Fruit fly (Drosophila melanogaster) whole organism, wandering third instar larva: Measurements from ENCODE around the gene Cpsf5.

Experiments
- Abd-B ChIP-seq: fragments of >200 bp; optimal IDR thresholded peaks from 2 replicates; lab custom pipeline; 2017; ENCODE audit warnings: missing biosample characterization, missing genetic modification characterization
- CG32264 ChIP-seq: fragments of 200-800 bp; sonication (Bioruptor generic); optimal IDR thresholded peaks from 2 replicates; lab custom pipeline; 2016; ENCODE audit warnings: missing biosample characterization, missing genetic modification characterization
- CG9705 ChIP-seq: fragments of 200-800 bp; sonication (Bioruptor generic); optimal IDR thresholded peaks from 2 replicates; lab custom pipeline; 2018; ENCODE audit warnings: missing biosample characterization, mild to moderate bottlenecking, missing genetic modification characterization
- CrebA ChIP-seq: fragments of 200-800 bp; sonication (Bioruptor generic); optimal IDR thresholded peaks from 2 replicates; lab custom pipeline; 2016; ENCODE audit warnings: missing biosample characterization, mild to moderate bottlenecking, missing genetic modification characterization, borderline replicate concordance
- Dfd ChIP-seq: fragments of >200 bp; optimal IDR thresholded peaks from 2 replicates; lab custom pipeline; 2017; ENCODE audit warnings: missing biosample characterization, missing genetic modification characterization
- Dif ChIP-seq: fragments of 200-275, 200-300 bp; sonication (Bioruptor generic); optimal IDR thresholded peaks from 2 replicates; lab custom pipeline; 2018; ENCODE audit warnings: missing biosample characterization, missing genetic modification characterization; ENCODE audit not compliant: partially characterized antibody
- GATAd ChIP-seq: sonication (Bioruptor generic); optimal IDR thresholded peaks from 2 replicates; lab custom pipeline; 2016; ENCODE audit warnings: missing biosample characterization, missing genetic modification characterization
- HLH106 ChIP-seq: fragments of 200-800 bp; optimal IDR thresholded peaks from 3 replicates; lab custom pipeline; 2019; ENCODE audit warnings: missing biosample characterization, mild to moderate bottlenecking, missing genetic modification characterization, moderate library complexity
- Hnf4 ChIP-seq: fragments of 200-800 bp; sonication (Bioruptor generic); optimal IDR thresholded peaks from 2 replicates; lab custom pipeline; 2016; ENCODE audit warnings: missing biosample characterization, mild to moderate bottlenecking, missing genetic modification characterization
- Hr83 ChIP-seq: fragments of 200-300 bp; sonication (Bioruptor generic); optimal IDR thresholded peaks from 2 replicates; lab custom pipeline; 2016; ENCODE audit warnings: missing biosample characterization, mild to moderate bottlenecking, missing genetic modification characterization, moderate library complexity; ENCODE audit not compliant: poor library complexity, severe bottlenecking
- Jra ChIP-seq: sonication (Bioruptor generic); optimal IDR thresholded peaks from 2 replicates; lab custom pipeline; 2016; ENCODE audit warnings: missing biosample characterization, missing genetic modification characterization
- Mio ChIP-seq: sonication (Bioruptor generic); optimal IDR thresholded peaks from 2 replicates; lab custom pipeline; 2016; ENCODE audit warnings: missing biosample characterization, missing genetic modification characterization
- Myc ChIP-seq: fragments of >200 bp; optimal IDR thresholded peaks from 2 replicates; lab custom pipeline; 2017
- N ChIP-seq: fragments of >200 bp; optimal IDR thresholded peaks from 2 replicates; lab custom pipeline; 2018; ENCODE audit warnings: missing biosample characterization, missing external identifiers, missing genetic modification characterization
- OdsH ChIP-seq: fragments of 200-800 bp; sonication (Bioruptor generic); optimal IDR thresholded peaks from 2 replicates; lab custom pipeline; 2016; ENCODE audit warnings: missing biosample characterization, mild to moderate bottlenecking, missing genetic modification characterization
- Rel ChIP-seq, 2 experiments: fragments of 200-800 bp; sonication (Bioruptor generic) in 1 of 2; optimal IDR thresholded peaks; 2 replicates in 1 of 2; 3 replicates in 1 of 2; lab custom pipeline; 2016 to 2019; ENCODE audit warnings: mild to moderate bottlenecking in 2 of 2, missing biosample characterization in 2 of 2, missing genetic modification characterization in 2 of 2, moderate library complexity in 1 of 2
- Sp1 ChIP-seq: fragments of 200-800 bp; sonication (Bioruptor generic); optimal IDR thresholded peaks from 3 replicates; lab custom pipeline; 2019; ENCODE audit warnings: missing biosample characterization, mild to moderate bottlenecking, missing genetic modification characterization, moderate library complexity
- Vsx2 ChIP-seq: fragments of 200-300, 225-300 bp; sonication (Bioruptor generic); optimal IDR thresholded peaks from 2 replicates; lab custom pipeline; 2018; ENCODE audit warnings: missing biosample characterization, missing genetic modification characterization; ENCODE audit not compliant: partially characterized antibody
- br ChIP-seq: fragments of 200-800 bp; sonication (Bioruptor generic); optimal IDR thresholded peaks from 2 replicates; lab custom pipeline; 2016; ENCODE audit warnings: missing biosample characterization, missing genetic modification characterization
- brk ChIP-seq: fragments of 200-800 bp; sonication (Bioruptor generic); optimal IDR thresholded peaks from 2 replicates; lab custom pipeline; 2016; ENCODE audit warnings: missing biosample characterization, mild to moderate bottlenecking, missing genetic modification characterization
- dmrt93B ChIP-seq: fragments of 200-800 bp; sonication (Bioruptor generic); optimal IDR thresholded peaks from 2 replicates; lab custom pipeline; 2018; ENCODE audit warnings: missing biosample characterization, mild to moderate bottlenecking, missing genetic modification characterization
- dsf ChIP-seq: sonication (Bioruptor generic); optimal IDR thresholded peaks from 2 replicates; lab custom pipeline; 2016; ENCODE audit warnings: missing biosample characterization, missing genetic modification characterization, borderline replicate concordance
- ey ChIP-seq: fragments of 200-800 bp; sonication (Bioruptor generic); optimal IDR thresholded peaks from 2 replicates; lab custom pipeline; 2016; ENCODE audit warnings: missing biosample characterization, missing genetic modification characterization
- foxo ChIP-seq, 2 experiments: fragments of 200-800 bp; sonication (Bioruptor generic); optimal IDR thresholded peaks; 2 replicates in 1 of 2; 3 replicates in 1 of 2; lab custom pipeline; 2016 to 2017; ENCODE audit warnings: missing biosample characterization in 2 of 2, missing genetic modification characterization in 2 of 2
- fru ChIP-seq: fragments of 200-800 bp; sonication (Bioruptor generic); optimal IDR thresholded peaks from 3 replicates; lab custom pipeline; 2016; ENCODE audit warnings: missing biosample characterization, mild to moderate bottlenecking, missing genetic modification characterization
- h ChIP-seq: fragments of 200-800 bp; sonication (Bioruptor generic); optimal IDR thresholded peaks from 3 replicates; lab custom pipeline; 2016; ENCODE audit warnings: missing biosample characterization, mild to moderate bottlenecking, missing genetic modification characterization
- lola ChIP-seq: fragments of >200 bp; optimal IDR thresholded peaks from 2 replicates; lab custom pipeline; 2017; ENCODE audit warnings: missing biosample characterization, missing genetic modification characterization
- pan ChIP-seq: fragments of >200 bp; optimal IDR thresholded peaks from 2 replicates; lab custom pipeline; 2017
- rgr ChIP-seq: fragments of 200-800 bp; sonication (Bioruptor generic); optimal IDR thresholded peaks from 3 replicates; lab custom pipeline; 2016; ENCODE audit warnings: missing biosample characterization, mild to moderate bottlenecking, missing genetic modification characterization
- sv ChIP-seq: fragments of 200-800 bp; sonication (Bioruptor generic); optimal IDR thresholded peaks from 3 replicates; lab custom pipeline; 2016; ENCODE audit warnings: missing biosample characterization, missing genetic modification characterization
- tai ChIP-seq: sonication (Bioruptor generic); optimal IDR thresholded peaks from 2 replicates; lab custom pipeline; 2016; ENCODE audit warnings: missing biosample characterization, missing genetic modification characterization
- usp ChIP-seq: fragments of >200 bp; optimal IDR thresholded peaks from 2 replicates; lab custom pipeline; 2017; ENCODE audit warnings: missing biosample characterization, missing genetic modification characterization
- woc ChIP-seq: sonication (Bioruptor generic); optimal IDR thresholded peaks from 2 replicates; lab custom pipeline; 2016; ENCODE audit warnings: missing biosample characterization, mild to moderate bottlenecking, missing genetic modification characterization

The Cpsf5 gene

dm6 chr3L:9451522-9452118 is 40.8 kb downstream of the Cpsf5 start, which contains the start of the genes CG3448 and ghi (continued):
- no peak for TF ChIP-seq Vsx2 (GFP tag; lab: Kevin White, UChicago)
- peak; percentile 78 for TF ChIP-seq HLH106 (tag; lab: Kevin White, UChicago)
- peak; percentile 4 for TF ChIP-seq sv
- TF ChIP-seq ey (GFP tag; lab: Kevin White, UChicago) = peak; percentile 43
- peak; percentile 71 for TF ChIP-seq Hnf4 (GFP tag; lab: Kevin White, UChicago)
- TF ChIP-seq Dif = no peak
- peak; percentile 83 for TF ChIP-seq fru
- no peak for TF ChIP-seq usp (GFP tag; lab: Kevin White, UChicago)
- TF ChIP-seq Sp1 (GFP tag; lab: Kevin White, UChicago) = peak; percentile 76
- no peak for TF ChIP-seq Mio (GFP tag; lab: Kevin White, UChicago)
- no peak for TF ChIP-seq tai (GFP tag; lab: Kevin White, UChicago)
- TF ChIP-seq brk (GFP tag; lab: Kevin White, UChicago) = no peak
- TF ChIP-seq rgr (GFP tag; lab: Kevin White, UChicago) = peak; percentile 67
- TF ChIP-seq OdsH (GFP tag; lab: Kevin White, UChicago) = peak; percentile 6

dm6 chr3L:9452422-9452821 is 41.6 kb downstream of the Cpsf5 start:
- TF ChIP-seq h (GFP tag; lab: Kevin White, UChicago) (peak; percentile 17), pan (lab: Kevin White, UChicago) (no peak)

dm6 chr3L:9455819-9456388 is 45.1 kb downstream of the Cpsf5 start, which contains the start of the genes phol and CG3552:
Gene phol, minus strand, starts transcription at chr3L:9456281.
Gene CG3552, plus strand, starts transcription at chr3L:9456318.
- TF ChIP-seq Abd-B (GFP tag; lab: Kevin White, UChicago) = no peak
- TF ChIP-seq rgr (GFP tag; lab: Kevin White, UChicago) = peak; percentile 7
- no peak for TF ChIP-seq pan (lab: Kevin White, UChicago)
- TF ChIP-seq Rel (GFP tag; optimal IDR thresholded peaks at IDR 0.05; lab: Kevin White, UChicago) = no peak
- peak; percentile 90 for TF ChIP-seq Rel (tag; optimal IDR thresholded peaks at IDR 0.05; lab: Kevin White, UChicago)
- peak in 1 of 2 experiments; percentile 3 for TF ChIP-seq foxo (GFP tag; optimal IDR thresholded peaks at IDR 0.05; lab: Kevin White, UChicago)
- no peak for TF ChIP-seq dsf (GFP tag; lab: Kevin White, UChicago)
- no peak for TF ChIP-seq Dfd (GFP tag; lab: Kevin White, UChicago)
- TF ChIP-seq Hnf4 (GFP tag; lab: Kevin White, UChicago) = no peak
- TF ChIP-seq Jra (GFP tag; lab: Kevin White, UChicago) = no peak
- peak; percentile 26 for TF ChIP-seq Sp1 (GFP tag; lab: Kevin White, UChicago)
- no peak for TF ChIP-seq sv
- TF ChIP-seq Dif = no peak
- TF ChIP-seq HLH106 (tag; lab: Kevin White, UChicago) = peak; percentile 2
- peak; percentile 9 for TF ChIP-seq Myc (lab: Kevin White, UChicago)

dm6 chr3L:9456389-9456788 is 45.6 kb downstream of the Cpsf5 start:
- TF ChIP-seq foxo (GFP tag; optimal IDR thresholded peaks at IDR 0.05; lab: Kevin White, UChicago) = no peak
- TF ChIP-seq dsf (GFP tag; lab: Kevin White, UChicago) = no peak
- no peak for TF ChIP-seq Rel (GFP tag; optimal IDR thresholded peaks at IDR 0.05; lab: Kevin White, UChicago)
- no peak for TF ChIP-seq Rel (tag; optimal IDR thresholded peaks at IDR 0.05; lab: Kevin White, UChicago)
- TF ChIP-seq dmrt93B (GFP tag; lab: Kevin White, UChicago) = no peak
- no peak for TF ChIP-seq Hr83 (GFP tag; lab: Kevin White, UChicago)
- no peak for TF ChIP-seq br (GFP tag; lab: Kevin White, UChicago)
- TF ChIP-seq Mio (GFP tag; lab: Kevin White, UChicago) = no peak
- TF ChIP-seq Sp1 (GFP tag; lab: Kevin White, UChicago) = no peak
- TF ChIP-seq lola (GFP tag; lab: Kevin White, UChicago) = no peak
- no peak for TF ChIP-seq h (GFP tag; lab: Kevin White, UChicago)
- TF ChIP-seq Myc (lab: Kevin White, UChicago) = no peak
- no peak for TF ChIP-seq CrebA (GFP tag; lab: Kevin White, UChicago)
- TF ChIP-seq rgr (GFP tag; lab: Kevin White, UChicago) = no peak

- TF ChIP-seq dmrt93B (GFP tag; lab: Kevin White, UChicago) (peak; percentile 99), fru (peak; percentile 99), Jra (GFP tag; lab: Kevin White, UChicago) (peak; percentile 98), Dfd (GFP tag; lab: Kevin White, UChicago) (peak; percentile 92), CG9705 (GFP tag; lab: Kevin White, UChicago) (peak; percentile 99), Myc (lab: Kevin White, UChicago) (no peak), Rel (GFP tag; optimal IDR thresholded peaks at IDR 0.05; lab: Kevin White, UChicago) (peak; percentile 95), Rel (tag; optimal IDR thresholded peaks at IDR 0.05; lab: Kevin White, UChicago) (peak; percentile 89), N (GFP tag; lab: Kevin White, UChicago) (no peak), GATAd (peak; percentile 98), HLH106 (tag; lab: Kevin White, UChicago) (peak; percentile 99), dsf (GFP tag; lab: Kevin White, UChicago) (peak; percentile 96), ey (GFP tag; lab: Kevin White, UChicago) (peak; percentile 99), brk (GFP tag; lab: Kevin White, UChicago) (peak; percentile 98), OdsH (GFP tag; lab: Kevin White, UChicago) (peak; percentile 99), foxo (GFP tag; optimal IDR thresholded peaks at IDR 0.05; lab: Kevin White, UChicago) (peak; percentile 99 to 100), CG32264 (peak; percentile 99), tai (GFP tag; lab: Kevin White, UChicago) (no peak), Hr83 (GFP tag; lab: Kevin White, UChicago) (peak; percentile 99), Dif (no peak), CrebA (GFP tag; lab: Kevin White, UChicago) (no peak), Mio (GFP tag; lab: Kevin White, UChicago) (peak; percentile 97), woc (GFP tag; lab: Kevin White, UChicago) (peak; percentile 99), Sp1 (GFP tag; lab: Kevin White, UChicago) (peak; percentile 100), pan (lab: Kevin White, UChicago) (no peak), sv (peak; percentile 98), h (GFP tag; lab: Kevin White, UChicago) (peak; percentile 99)
Measured at dm6 chr3L:9457619-9458092, 46.8 kb downstream of the Cpsf5 start, which contains the start of gene CG3437. Gene CG3437, minus strand, starts transcription at chr3L:9457669.
